Fruit fly (Drosophila melanogaster): ENCODE results near the gene Ibf1.

The Ibf1 gene

DNA sequence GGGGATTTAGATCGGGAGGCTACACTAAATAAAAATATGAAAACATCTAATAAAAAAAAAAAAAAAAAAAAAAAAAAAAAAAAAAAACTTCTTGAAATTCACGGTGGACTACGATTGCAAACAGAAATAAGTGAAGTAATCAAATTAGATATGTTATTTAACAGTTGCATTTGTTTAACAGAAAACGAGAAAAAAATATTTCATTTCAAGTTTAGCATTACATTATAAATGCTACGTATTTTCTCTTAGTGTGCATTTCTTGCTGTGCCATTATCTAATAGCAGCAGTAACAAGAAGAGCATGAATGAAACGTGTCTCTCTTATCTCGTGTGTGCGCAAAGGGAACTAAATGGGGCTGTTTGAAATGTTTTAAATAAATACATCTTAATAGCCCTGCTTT, 34.0 kb upstream of the Ibf1 start (continued):
- TF ChIP-seq abd-A (tag; optimal IDR thresholded peaks at IDR 0.05) (no peak), CG4617 (GFP tag; optimal IDR thresholded peaks at IDR 0.05; ENCODE audit: borderline replicate concordance) (peak; percentile 24), CG34376 (GFP tag; optimal IDR thresholded peaks at IDR 0.05) (no peak), pum (GFP tag; optimal IDR thresholded peaks at IDR 0.05) (peak; percentile 62), dati (GFP tag; IDR thresholded peaks at IDR 0.05) (no peak), shn (GFP tag; optimal IDR thresholded peaks at IDR 0.05) (peak; percentile 39), CG31441 (GFP tag; IDR thresholded peaks at IDR 0.05) (peak; percentile 80), CG12659 (GFP tag; optimal IDR thresholded peaks at IDR 0.05) (peak; percentile 44), Pdp1 (GFP tag; optimal IDR thresholded peaks at IDR 0.05) (peak; percentile 64 to 87), CG10654 (GFP tag; optimal IDR thresholded peaks at IDR 0.05) (peak; percentile 72), trh (GFP tag; optimal IDR thresholded peaks at IDR 0.05) (peak; percentile 19), tgo (GFP tag; IDR thresholded peaks at IDR 0.05) (peak; percentile 80), CG7372 (GFP tag; IDR thresholded peaks at IDR 0.05) (peak; percentile 7; the same call in 1 of the 2 replicates), Ada2b (GFP tag; IDR thresholded peaks at IDR 0.05) (peak; percentile 51), psq (GFP tag; optimal IDR thresholded peaks at IDR 0.05) (peak; percentile 70), CG18476 (GFP tag; optimal IDR thresholded peaks at IDR 0.05) (peak; percentile 62), cas (GFP tag; IDR thresholded peaks at IDR 0.05) (no peak), vvl (GFP tag; IDR thresholded peaks at IDR 0.05) (peak; percentile 84), pan (optimal IDR thresholded peaks at IDR 0.05) (no peak), pan (GFP tag; optimal IDR thresholded peaks at IDR 0.05 in 1 of 2, IDR thresholded peaks at IDR 0.05 in 1 of 2) (peak in 1 of 2 experiments; percentile 75), CG30403 (GFP tag; optimal IDR thresholded peaks at IDR 0.05) (peak; percentile 72), fd102C (GFP tag; optimal IDR thresholded peaks at IDR 0.05) (no peak), hb (GFP tag; IDR thresholded peaks at IDR 0.05; ENCODE audit: partially characterized antibody) (no peak), CG6765 (GFP tag; optimal IDR thresholded peaks at IDR 0.05) (peak; percentile 4), ATbp (GFP tag; optimal IDR thresholded peaks at IDR 0.05) (peak; percentile 69), Hey (tag; optimal IDR thresholded peaks at IDR 0.05) (no peak), HLH54F (GFP tag; optimal IDR thresholded peaks at IDR 0.05) (peak; percentile 9), CG18011 (GFP tag; optimal IDR thresholded peaks at IDR 0.05) (no peak), CG4282 (GFP tag; optimal IDR thresholded peaks at IDR 0.05) (no peak), D19A (tag; optimal IDR thresholded peaks at IDR 0.05) (peak; percentile 77), ems (GFP tag; optimal IDR thresholded peaks at IDR 0.05) (peak; percentile 16), CG4404 (GFP tag; IDR thresholded peaks at IDR 0.05) (no peak), Gug (GFP tag; IDR thresholded peaks at IDR 0.05) (0 out of 4 replicates have a peak, but pooled peaks have one; percentile 15), Mes4 (GFP tag; optimal IDR thresholded peaks at IDR 0.05) (peak; percentile 42), esg (GFP tag; conservative IDR thresholded peaks at IDR 0.05) (peak; percentile 60), CG3847 (GFP tag; IDR thresholded peaks at IDR 0.05) (0 out of 2 replicates have a peak, but pooled peaks have one; percentile 24), CG6272 (GFP tag; IDR thresholded peaks at IDR 0.05) (peak; percentile 52), Sin3A (optimal IDR thresholded peaks at IDR 0.05) (no peak), Ets65A (GFP tag) (peak; percentile 91), CG13287 (GFP tag; IDR thresholded peaks at IDR 0.05; ENCODE audit: partially characterized antibody) (no peak), nau (GFP tag; optimal IDR thresholded peaks at IDR 0.05) (no peak), Sox100B (GFP tag; optimal IDR thresholded peaks at IDR 0.05) (peak; percentile 84), gsb (GFP tag; IDR thresholded peaks at IDR 0.05) (no peak), CG17568 (GFP tag; optimal IDR thresholded peaks at IDR 0.05) (peak; percentile 21), CoRest (tag; optimal IDR thresholded peaks at IDR 0.05) (peak; percentile 59), Opbp (GFP tag; IDR thresholded peaks at IDR 0.05; ENCODE audit: partially characterized antibody) (no peak), CG1529 (GFP tag; optimal IDR thresholded peaks at IDR 0.05) (no peak), CG16813 (GFP tag; IDR thresholded peaks at IDR 0.05; ENCODE audit: partially characterized antibody) (no peak), Eip74EF (GFP tag; optimal IDR thresholded peaks at IDR 0.05) (no peak), CG10959 (GFP tag; IDR thresholded peaks at IDR 0.05) (no peak), CG11085 (GFP tag; IDR thresholded peaks at IDR 0.05) (peak; percentile 36; the same call in 1 of the 2 replicates)
